Fruit fly (Drosophila melanogaster) whole organism, adult: ENCODE results near the gene eIF4E1.

Experiments used
- CG11617 ChIP-seq: fragments of 200-800 bp; sonication (Bioruptor generic); optimal IDR thresholded peaks from 2 replicates; lab custom pipeline; 2017; ENCODE audit warnings: mild to moderate bottlenecking, missing biosample characterization, missing genetic modification reagents, missing genetic modification characterization
- CG14711 ChIP-seq: fragments of 200-800 bp; sonication (Bioruptor generic); optimal IDR thresholded peaks from 2 replicates; lab custom pipeline; 2018; ENCODE audit warnings: missing biosample characterization, mild to moderate bottlenecking, missing genetic modification characterization, moderate library complexity
- CG1620 ChIP-seq: fragments of 200-800 bp; sonication (Bioruptor generic); optimal IDR thresholded peaks from 2 replicates; lab custom pipeline; 2016; ENCODE audit warnings: missing biosample characterization, missing genetic modification characterization
- CG33017 ChIP-seq: fragments of 200-800 bp; sonication (Bioruptor generic); optimal IDR thresholded peaks from 2 replicates; lab custom pipeline; 2018; ENCODE audit warnings: missing biosample characterization, mild to moderate bottlenecking, missing genetic modification characterization, moderate library complexity
- CG7045 ChIP-seq: fragments of 200-800 bp; sonication (Bioruptor generic); optimal IDR thresholded peaks from 2 replicates; lab custom pipeline; 2017; ENCODE audit warnings: missing biosample characterization, mild to moderate bottlenecking, missing genetic modification characterization
- CG7101 ChIP-seq: fragments of 200-800 bp; sonication (Bioruptor generic); optimal IDR thresholded peaks from 2 replicates; lab custom pipeline; 2018; ENCODE audit warnings: missing biosample characterization, mild to moderate bottlenecking, missing genetic modification characterization, moderate library complexity
- Clk ChIP-seq: fragments of 200-800 bp; sonication (Bioruptor generic); optimal IDR thresholded peaks from 2 replicates; lab custom pipeline; 2017; ENCODE audit warnings: missing biosample characterization, missing genetic modification characterization
- Crg-1 ChIP-seq: fragments of 200-800 bp; sonication (Bioruptor generic); optimal IDR thresholded peaks from 2 replicates; lab custom pipeline; 2016; ENCODE audit warnings: missing biosample characterization, missing genetic modification characterization
- Mnt ChIP-seq: fragments of 200-800 bp; sonication (Bioruptor generic); optimal IDR thresholded peaks from 2 replicates; lab custom pipeline; 2016; ENCODE audit warnings: missing biosample characterization, mild to moderate bottlenecking, missing genetic modification characterization
- cnc ChIP-seq, 2 experiments: fragments of >200 bp; optimal IDR thresholded peaks; 2 replicates each; lab custom pipeline; 2017
- kay ChIP-seq: fragments of 200-800 bp; sonication (Bioruptor generic); peaks from one replicate; lab custom pipeline; 2016; ENCODE audit warnings: missing biosample characterization, missing genetic modification characterization, borderline replicate concordance
- ovo ChIP-seq: fragments of 200-800 bp; sonication (Bioruptor generic); optimal IDR thresholded peaks from 2 replicates; lab custom pipeline; 2016; ENCODE audit warnings: missing biosample characterization, missing genetic modification characterization
- pad ChIP-seq: fragments of 200-800 bp; sonication (Bioruptor generic); optimal IDR thresholded peaks from 3 replicates; lab custom pipeline; 2017; ENCODE audit warnings: missing biosample characterization, missing genetic modification characterization, mild to moderate bottlenecking, moderate library complexity, missing genetic modification reagents

DNA sequence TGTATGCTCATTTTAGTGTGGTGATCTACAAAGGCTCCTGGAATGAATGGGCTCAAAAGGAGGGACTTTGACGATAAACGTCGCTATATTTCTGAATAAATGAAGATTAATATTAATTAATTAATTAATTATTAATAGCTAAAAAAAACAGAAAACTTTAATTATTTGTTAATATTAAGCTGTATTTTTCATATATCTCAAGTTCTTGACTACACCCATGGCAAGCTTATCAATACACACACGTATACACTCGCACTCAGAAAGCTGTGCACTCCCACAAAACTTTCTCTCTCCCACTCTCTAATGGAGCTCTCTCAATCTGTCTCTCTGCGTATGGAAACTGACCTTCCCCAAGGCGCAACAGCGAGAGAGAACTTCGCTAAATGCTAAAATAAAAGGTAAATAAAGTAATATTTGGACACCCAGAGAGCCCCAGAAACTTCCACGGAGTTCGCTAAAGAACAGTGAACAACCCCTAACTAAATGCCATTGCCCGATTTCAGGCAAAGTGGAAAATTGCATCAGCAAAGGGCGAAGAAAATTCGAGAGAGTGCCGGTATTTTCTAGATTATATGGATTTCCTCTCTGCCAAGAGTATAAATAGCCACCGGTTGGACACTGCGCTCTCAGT lies 28.8 kb downstream of the eIF4E1 start:
- TF ChIP-seq CG7101, result peak; percentile 58
- peak; percentile 73 for TF ChIP-seq CG11617 (GFP tag; lab: Kevin White, UChicago)
- TF ChIP-seq pad, result peak; percentile 46
- TF ChIP-seq Clk, result peak; percentile 50
- peak; percentile 17 for TF ChIP-seq Mnt
- peak; percentile 1 for TF ChIP-seq Crg-1 (GFP tag; lab: Kevin White, UChicago)
- peak; percentile 71 for TF ChIP-seq CG33017
- TF ChIP-seq CG7045 (GFP tag; lab: Kevin White, UChicago), result peak; percentile 74
- no peak for TF ChIP-seq ovo
- no peak for TF ChIP-seq kay (GFP tag; lab: Kevin White, UChicago)
- TF ChIP-seq CG14711 (tag; lab: Kevin White, UChicago), result peak; percentile 64
- TF ChIP-seq CG1620 (GFP tag; lab: Kevin White, UChicago), result no peak
- TF ChIP-seq cnc (optimal IDR thresholded peaks at IDR 0.05; lab: Kevin White, UChicago), result no peak
